Worm (Caenorhabditis elegans): Measurements from ENCODE around the gene nspc-7.
"Not testable (repeated sequence)": the region's sequence is repeated elsewhere in the genome, so short reads cannot be mapped to it uniquely, and the experiment has no call there.

nspc-7 gene

ce11 chrX:8521614-8522013 lies 20.0 kb upstream of the nspc-7 start, which contains the start of gene C03G5.14:
C03G5.14 (plus strand) TSS chrX:8521914.
- TF ChIP-seq tab-1 (GFP tag; IDR thresholded peaks at IDR 0.05) (no peak), ztf-29 (GFP tag; IDR thresholded peaks at IDR 0.05) (no peak), cog-1 (tag; optimal IDR thresholded peaks at IDR 0.05) (no peak), klf-2 (GFP tag; conservative IDR thresholded peaks at IDR 0.05) (no peak), med-1 (GFP tag; optimal IDR thresholded peaks at IDR 0.05; ENCODE audit: insufficient read depth) (no peak), flt-1 (GFP tag; IDR thresholded peaks at IDR 0.05) (no peak), ztf-23 (GFP tag; IDR thresholded peaks at IDR 0.05) (no peak), T22C8.4 (GFP tag; IDR thresholded peaks at IDR 0.05) (no peak)

- TF ChIP-seq flt-1 (GFP tag; IDR thresholded peaks at IDR 0.05): no peak
- TF ChIP-seq ztf-29 (GFP tag; IDR thresholded peaks at IDR 0.05): no peak
- no peak for TF ChIP-seq ztf-23 (GFP tag; IDR thresholded peaks at IDR 0.05)
- no peak for TF ChIP-seq cog-1 (tag; optimal IDR thresholded peaks at IDR 0.05)
- TF ChIP-seq klf-2 (GFP tag; conservative IDR thresholded peaks at IDR 0.05): no peak
- TF ChIP-seq tab-1 (GFP tag; IDR thresholded peaks at IDR 0.05): no peak
- no peak for TF ChIP-seq ref-1 (GFP tag; conservative IDR thresholded peaks at IDR 0.05)
- no peak for TF ChIP-seq med-1 (GFP tag; optimal IDR thresholded peaks at IDR 0.05; ENCODE audit: insufficient read depth)
- TF ChIP-seq T22C8.4 (GFP tag; IDR thresholded peaks at IDR 0.05): no peak
Measured at ce11 chrX:8523000-8523399, 18.7 kb upstream of the nspc-7 start.

ce11 chrX:8527950-8528349 lies 13.7 kb upstream of the nspc-7 start, which contains the start of gene flp-5:
flp-5 (plus strand) TSS chrX:8528250.
- TF ChIP-seq ztf-23 (GFP tag; IDR thresholded peaks at IDR 0.05) (no peak), ztf-29 (GFP tag; IDR thresholded peaks at IDR 0.05) (no peak), tab-1 (GFP tag; IDR thresholded peaks at IDR 0.05) (no peak), klf-2 (GFP tag; conservative IDR thresholded peaks at IDR 0.05) (no peak), med-1 (GFP tag; optimal IDR thresholded peaks at IDR 0.05; ENCODE audit: insufficient read depth) (no peak), T22C8.4 (GFP tag; IDR thresholded peaks at IDR 0.05) (no peak), flt-1 (GFP tag; IDR thresholded peaks at IDR 0.05) (no peak), ref-1 (GFP tag; conservative IDR thresholded peaks at IDR 0.05) (no peak), cog-1 (tag; optimal IDR thresholded peaks at IDR 0.05) (no peak)

- not testable (repeated sequence) for TF ChIP-seq T22C8.4 (GFP tag; IDR thresholded peaks at IDR 0.05); cog-1 (tag; optimal IDR thresholded peaks at IDR 0.05); tab-1 (GFP tag; IDR thresholded peaks at IDR 0.05)
Measured at ce11 chrX:8535006-8535405, 6.7 kb upstream of the nspc-7 start, which contains the start of gene nspc-1. nspc-1 (minus strand) TSS chrX:8535106.

- TF ChIP-seq klf-2 (GFP tag; conservative IDR thresholded peaks at IDR 0.05) (no peak), cog-1 (tag; optimal IDR thresholded peaks at IDR 0.05) (no peak), tab-1 (GFP tag; IDR thresholded peaks at IDR 0.05) (no peak)
Measured at ce11 chrX:8536791-8537190, 4.9 kb upstream of the nspc-7 start, which contains the start of gene nspc-3. nspc-3 (plus strand) TSS chrX:8537091.

DNA sequence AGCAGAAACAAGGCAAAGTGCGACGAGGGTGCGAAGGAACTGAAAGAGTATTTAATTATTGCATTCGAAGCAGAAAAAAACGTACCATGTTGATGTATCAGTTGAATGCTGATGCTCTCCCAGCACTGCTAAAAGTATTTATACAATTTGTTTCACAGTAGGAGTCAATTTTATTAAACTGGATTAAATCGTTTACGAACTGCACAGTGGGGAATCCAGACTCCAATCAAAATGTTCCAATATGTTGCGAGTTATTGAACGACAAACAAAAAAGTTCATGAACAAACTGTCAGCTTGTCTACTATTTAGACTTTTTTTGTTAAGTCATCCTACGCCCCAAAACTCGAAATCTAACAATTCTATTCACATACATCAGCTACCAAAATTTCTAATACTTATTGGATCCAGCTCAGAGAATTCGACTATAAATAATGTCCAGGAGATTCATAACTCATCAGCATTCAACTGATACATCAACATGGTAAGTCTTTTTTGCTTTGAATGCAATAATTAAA lies 3.3 kb upstream of the nspc-7 start, which contains the start of the genes nspc-4 and nspc-5:
Gene nspc-4 (minus strand): TSS at position 101 of the 515 bp plus-strand sequence.
Gene nspc-5 (plus strand): TSS at position 465 of the 515 bp plus-strand sequence.
- not testable (repeated sequence) for TF ChIP-seq cog-1 (tag; optimal IDR thresholded peaks at IDR 0.05); ztf-23 (GFP tag; IDR thresholded peaks at IDR 0.05); klf-2 (GFP tag; conservative IDR thresholded peaks at IDR 0.05)

- peak; percentile 10 for TF ChIP-seq cog-1 (tag; optimal IDR thresholded peaks at IDR 0.05)
- no peak for TF ChIP-seq tab-1 (GFP tag; IDR thresholded peaks at IDR 0.05)
Measured at ce11 chrX:8545971-8546442, 4.3 kb downstream of the nspc-7 start, which contains the start of gene sdha-1. sdha-1 (minus strand) TSS chrX:8546021.

ce11 chrX:8549026-8549425 lies 7.4 kb downstream of the nspc-7 start, which contains the start of gene D2021.4:
D2021.4 (minus strand) TSS chrX:8549073.
- TF ChIP-seq ztf-23 (GFP tag; IDR thresholded peaks at IDR 0.05): no peak
- no peak for TF ChIP-seq tab-1 (GFP tag; IDR thresholded peaks at IDR 0.05)

- no peak for TF ChIP-seq tab-1 (GFP tag; IDR thresholded peaks at IDR 0.05)
Measured at ce11 chrX:8550099-8550498, 8.4 kb downstream of the nspc-7 start.

DNA sequence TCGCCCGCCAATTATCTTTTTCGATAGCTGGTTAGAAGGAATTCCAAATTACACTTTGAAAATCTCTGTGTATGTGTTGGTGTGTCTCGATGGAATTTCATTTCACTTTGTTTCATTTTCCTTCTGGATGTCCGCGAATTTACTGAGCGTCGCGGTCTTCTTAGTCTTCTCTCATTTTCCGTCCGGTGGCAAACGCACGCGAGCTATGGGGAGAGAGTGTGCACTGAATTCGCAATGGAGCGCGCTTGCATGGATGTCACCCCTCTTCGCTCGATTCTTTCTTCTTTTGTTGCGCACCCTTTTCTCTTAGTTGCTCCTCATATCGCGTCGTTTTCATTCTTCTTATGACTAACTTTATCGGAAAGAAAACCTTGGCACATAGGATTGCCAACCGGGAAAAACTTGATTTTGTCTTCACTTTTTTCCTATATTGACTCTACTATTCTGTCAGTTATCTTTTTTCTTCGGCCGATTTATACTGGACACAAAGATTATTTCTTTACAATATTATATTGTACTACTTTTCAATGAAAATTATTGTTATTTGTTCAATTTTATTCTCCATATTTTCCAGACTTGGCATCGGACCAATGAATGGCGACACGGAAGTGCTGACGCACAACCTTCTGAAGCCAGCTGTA lies 10.1 kb downstream of the nspc-7 start, which contains the start of gene dhhc-14:
Gene dhhc-14 (plus strand): TSS at position 591 of the 641 bp plus-strand sequence.
- TF ChIP-seq ztf-29 (GFP tag; IDR thresholded peaks at IDR 0.05) (no peak), ztf-23 (GFP tag; IDR thresholded peaks at IDR 0.05) (peak; percentile 64; the same call in 1 of the 2 replicates), flt-1 (GFP tag; IDR thresholded peaks at IDR 0.05) (0 out of 2 replicates have a peak, but pooled peaks have one; percentile 52), cog-1 (tag; optimal IDR thresholded peaks at IDR 0.05) (peak; percentile 37)

ce11 chrX:8554029-8554428 lies 12.4 kb downstream of the nspc-7 start:
- TF ChIP-seq ztf-23 (GFP tag; IDR thresholded peaks at IDR 0.05): no peak
- no peak for TF ChIP-seq klf-2 (GFP tag; conservative IDR thresholded peaks at IDR 0.05)
- TF ChIP-seq tab-1 (GFP tag; IDR thresholded peaks at IDR 0.05): no peak
- TF ChIP-seq med-1 (GFP tag; optimal IDR thresholded peaks at IDR 0.05; ENCODE audit: insufficient read depth): no peak
- no peak for TF ChIP-seq T22C8.4 (GFP tag; IDR thresholded peaks at IDR 0.05)
- no peak for TF ChIP-seq flt-1 (GFP tag; IDR thresholded peaks at IDR 0.05)
- TF ChIP-seq cog-1 (tag; optimal IDR thresholded peaks at IDR 0.05): no peak
- TF ChIP-seq ref-1 (GFP tag; conservative IDR thresholded peaks at IDR 0.05): no peak
- no peak for TF ChIP-seq ztf-29 (GFP tag; IDR thresholded peaks at IDR 0.05)
